Fruit fly (Drosophila melanogaster): ENCODE data around the gene CG17648.

The CG17648 gene

DNA sequence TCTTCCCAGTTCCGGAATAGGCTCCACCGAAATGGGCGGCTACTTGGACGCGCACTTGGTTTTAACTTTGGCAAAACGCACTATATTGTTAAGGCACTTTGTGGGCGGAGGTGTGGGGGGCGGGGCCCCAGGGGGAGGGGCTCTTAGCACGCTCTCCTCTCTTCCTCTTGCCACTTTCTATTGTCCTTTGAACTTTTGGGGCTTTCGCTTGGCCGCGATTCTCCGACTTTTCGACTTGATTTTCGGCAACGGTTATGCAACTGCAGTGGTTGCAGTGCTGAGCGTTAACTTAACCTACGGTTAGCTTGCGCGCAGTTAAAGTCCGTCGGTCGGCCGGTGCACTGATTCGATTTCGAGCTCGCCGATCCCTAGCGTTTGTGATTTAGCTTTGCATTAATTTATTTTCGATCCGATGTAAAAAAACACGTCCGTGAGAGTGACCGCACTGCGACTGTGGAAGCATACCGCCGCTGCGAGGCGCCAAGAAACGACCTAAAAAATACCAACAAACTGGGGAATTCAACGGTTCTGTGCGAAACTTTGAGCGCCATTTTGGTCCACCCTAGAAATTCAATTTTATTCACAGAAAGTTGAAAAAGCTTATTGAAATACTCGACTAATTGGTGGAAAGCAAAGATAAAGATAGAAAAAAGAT is 28.0 kb upstream of the CG17648 start, which contains the start of gene Rim2 (continued):
- TF ChIP-seq CG12391 (tag; optimal IDR thresholded peaks at IDR 0.05) (peak; percentile 31), scrt (GFP tag; optimal IDR thresholded peaks at IDR 0.05) (peak; percentile 11), CG16813 (GFP tag; IDR thresholded peaks at IDR 0.05; ENCODE audit: partially characterized antibody) (no peak), schlank (tag; optimal IDR thresholded peaks at IDR 0.05) (no peak), usp (GFP tag; optimal IDR thresholded peaks at IDR 0.05) (no peak), CG5245 (GFP tag; optimal IDR thresholded peaks at IDR 0.05) (no peak), sd (tag; optimal IDR thresholded peaks at IDR 0.05) (peak; percentile 90), al (GFP tag; IDR thresholded peaks at IDR 0.05) (no peak), Bteb2 (GFP tag; optimal IDR thresholded peaks at IDR 0.05) (no peak), bsh (GFP tag; optimal IDR thresholded peaks at IDR 0.05) (no peak), unc-4 (GFP tag; IDR thresholded peaks at IDR 0.05; ENCODE audit: partially characterized antibody) (peak; percentile 50), CG1832 (GFP tag; optimal IDR thresholded peaks at IDR 0.05) (no peak), Kr (GFP tag; optimal IDR thresholded peaks at IDR 0.05) (no peak), rib (GFP tag; IDR thresholded peaks at IDR 0.05) (no peak), btn (GFP tag; optimal IDR thresholded peaks at IDR 0.05) (no peak), ERR (GFP tag; optimal IDR thresholded peaks at IDR 0.05) (peak; percentile 61), CG12744 (GFP tag; optimal IDR thresholded peaks at IDR 0.05) (no peak)

dm6 chr2L:1724592-1724940 is 27.5 kb upstream of the CG17648 start:
- TF ChIP-seq Dp (GFP tag; optimal IDR thresholded peaks at IDR 0.05) (peak; percentile 11), CG2116 (GFP tag; optimal IDR thresholded peaks at IDR 0.05) (no peak), lbe (GFP tag; optimal IDR thresholded peaks at IDR 0.05) (peak; percentile 29), BEAF-32 (GFP tag; optimal IDR thresholded peaks at IDR 0.05) (peak; percentile 6), CG15601 (tag; optimal IDR thresholded peaks at IDR 0.05) (peak; percentile 86), eve (GFP tag; optimal IDR thresholded peaks at IDR 0.05) (no peak)

- peak; percentile 70 for TF ChIP-seq CG3995 (GFP tag; optimal IDR thresholded peaks at IDR 0.05)
- no peak for TF ChIP-seq CG7556 (GFP tag; optimal IDR thresholded peaks at IDR 0.05)
- no peak for TF ChIP-seq eve (GFP tag; optimal IDR thresholded peaks at IDR 0.05)
- TF ChIP-seq CG8359 (GFP tag; optimal IDR thresholded peaks at IDR 0.05; ENCODE audit: borderline replicate concordance), result peak; percentile 72
- TF ChIP-seq HLH4C (GFP tag; IDR thresholded peaks at IDR 0.05; ENCODE audit: partially characterized antibody), result no peak
- no peak for TF ChIP-seq Mes4 (GFP tag; optimal IDR thresholded peaks at IDR 0.05)
- peak; percentile 96 for TF ChIP-seq nom (GFP tag; optimal IDR thresholded peaks at IDR 0.05)
- TF ChIP-seq CG16863 (GFP tag; optimal IDR thresholded peaks at IDR 0.05), result no peak
- TF ChIP-seq phol (tag; optimal IDR thresholded peaks at IDR 0.05), result peak; percentile 92
- peak; percentile 77 for TF ChIP-seq ash1 (GFP tag; optimal IDR thresholded peaks at IDR 0.05)
- no peak for TF ChIP-seq CG17912 (GFP tag; optimal IDR thresholded peaks at IDR 0.05)
- peak; percentile 5 for TF ChIP-seq hkb (optimal IDR thresholded peaks at IDR 0.05)
- no peak for TF ChIP-seq hkb (GFP tag; IDR thresholded peaks at IDR 0.05)
- TF ChIP-seq chinmo (GFP tag; IDR thresholded peaks at IDR 0.05; ENCODE audit: partially characterized antibody), result no peak
- no peak for TF ChIP-seq D19A (tag; optimal IDR thresholded peaks at IDR 0.05)
- peak; percentile 76 for TF ChIP-seq pfk (GFP tag; optimal IDR thresholded peaks at IDR 0.05)
- TF ChIP-seq CG12236 (GFP tag; optimal IDR thresholded peaks at IDR 0.05), result no peak
- TF ChIP-seq CG2199 (GFP tag; IDR thresholded peaks at IDR 0.05), result no peak
- TF ChIP-seq CG7987 (GFP tag; optimal IDR thresholded peaks at IDR 0.05), result peak; percentile 79
- peak; percentile 98 for TF ChIP-seq ERR (GFP tag; optimal IDR thresholded peaks at IDR 0.05)
- TF ChIP-seq kah (GFP tag; optimal IDR thresholded peaks at IDR 0.05), result peak; percentile 86
- TF ChIP-seq CG17361 (GFP tag; IDR thresholded peaks at IDR 0.05), result peak; percentile 94; the same call in 1 of the 3 replicates
- no peak for TF ChIP-seq tx (GFP tag; optimal IDR thresholded peaks at IDR 0.05)
- no peak for TF ChIP-seq odd (GFP tag; optimal IDR thresholded peaks at IDR 0.05)
- no peak for TF ChIP-seq CG6254 (GFP tag; optimal IDR thresholded peaks at IDR 0.05)
Measured at dm6 chr2L:1727162-1727825, 24.8 kb upstream of the CG17648 start.
